Worm (Caenorhabditis elegans) whole organism, L2 larva: ENCODE data around the gene F44E7.4.

Experiments used
- C34F6.9 ChIP-seq: fragments of 150-350 bp; optimal IDR thresholded peaks from 2 replicates; lab custom pipeline; 2014; ENCODE audit warnings: missing biosample characterization, missing genetic modification characterization
- F13H6.1 ChIP-seq: sonication (generic microtip); optimal IDR thresholded peaks from 2 replicates; lab custom pipeline; 2016; ENCODE audit warnings: missing genetic modification characterization, missing compliant biosample characterization
- R02D3.7 ChIP-seq: fragments of 150-350 bp; optimal IDR thresholded peaks from 2 replicates; lab custom pipeline; 2014; ENCODE audit warnings: missing biosample characterization, missing genetic modification characterization
- Y55F3AM.14 ChIP-seq: fragments of 200-800 bp; sonication (Bioruptor generic); optimal IDR thresholded peaks from 2 replicates; lab custom pipeline; 2018; ENCODE audit warnings: mild to moderate bottlenecking, missing genetic modification characterization, missing compliant biosample characterization
- ZK546.5 ChIP-seq: sonication (generic microtip); optimal IDR thresholded peaks from 2 replicates; lab custom pipeline; 2017; ENCODE audit warnings: missing biosample characterization, missing genetic modification characterization
- alr-1 ChIP-seq: fragments of 150-350 bp; optimal IDR thresholded peaks from 2 replicates; lab custom pipeline; 2014; ENCODE audit warnings: missing biosample characterization, missing genetic modification characterization
- aly-2 ChIP-seq: fragments of 150-350 bp; optimal IDR thresholded peaks from 2 replicates; lab custom pipeline; 2014; ENCODE audit warnings: missing biosample characterization, missing genetic modification characterization
- ama-1 ChIP-seq: fragments of 150-350 bp; optimal IDR thresholded peaks from 2 replicates; lab custom pipeline; 2018; ENCODE audit warnings: inconsistent platforms
- blmp-1 ChIP-seq: sonication (generic microtip); optimal IDR thresholded peaks from 2 replicates; lab custom pipeline; 2017; ENCODE audit warnings: missing genetic modification characterization, mild to moderate bottlenecking, missing compliant biosample characterization, antibody characterized with exemption, moderate library complexity; ENCODE audit not compliant: insufficient read depth
- ceh-16 ChIP-seq: fragments of 150-350 bp; optimal IDR thresholded peaks from 2 replicates; lab custom pipeline; 2014; ENCODE audit warnings: missing biosample characterization, missing genetic modification characterization
- ceh-82 ChIP-seq: fragments of 150-350 bp; optimal IDR thresholded peaks from 2 replicates; lab custom pipeline; 2014; ENCODE audit warnings: missing biosample characterization, missing genetic modification characterization
- crh-2 ChIP-seq: sonication (generic microtip); optimal IDR thresholded peaks from 2 replicates; lab custom pipeline; 2017; ENCODE audit warnings: missing biosample characterization, missing genetic modification characterization
- dmd-4 ChIP-seq: sonication (generic microtip); optimal IDR thresholded peaks from 2 replicates; lab custom pipeline; 2017; ENCODE audit warnings: missing biosample characterization, missing genetic modification characterization
- egl-27 ChIP-seq: sonication (generic microtip); optimal IDR thresholded peaks from 3 replicates; lab custom pipeline; 2017; ENCODE audit warnings: missing biosample characterization, missing genetic modification reagents, missing genetic modification characterization
- elt-1 ChIP-seq: fragments of 150-350 bp; optimal IDR thresholded peaks from 2 replicates; lab custom pipeline; 2014; ENCODE audit warnings: missing biosample characterization, missing genetic modification characterization
- elt-3 ChIP-seq: sonication (generic microtip); optimal IDR thresholded peaks from 2 replicates; lab custom pipeline; 2017; ENCODE audit warnings: missing biosample characterization, missing genetic modification characterization
- fos-1 ChIP-seq: fragments of 150-350 bp; optimal IDR thresholded peaks from 2 replicates; lab custom pipeline; 2014; ENCODE audit warnings: missing biosample characterization, missing genetic modification characterization
- gmeb-1 ChIP-seq: fragments of 150-350 bp; optimal IDR thresholded peaks from 2 replicates; lab custom pipeline; 2014; ENCODE audit warnings: missing biosample characterization, missing genetic modification characterization
- lin-11 ChIP-seq: fragments of 150-350 bp; sonication (generic microtip); optimal IDR thresholded peaks from 2 replicates; lab custom pipeline; 2014; ENCODE audit warnings: missing biosample characterization, missing genetic modification characterization, inconsistent platforms, mixed read lengths
- lin-13 ChIP-seq: fragments of 150-350 bp; optimal IDR thresholded peaks from 2 replicates; lab custom pipeline; 2014; ENCODE audit warnings: missing biosample characterization, missing genetic modification reagents, missing genetic modification characterization
- lin-39 ChIP-seq: fragments of 150-350 bp; optimal IDR thresholded peaks from 2 replicates; lab custom pipeline; 2014; ENCODE audit warnings: missing biosample characterization, missing genetic modification reagents, missing genetic modification characterization
- lsy-2 ChIP-seq, 2 experiments: fragments of 150-350 bp in 1 of 2; sonication (generic microtip) in 1 of 2; optimal IDR thresholded peaks; 2 replicates each; lab custom pipeline; 2014 to 2017; ENCODE audit warnings: missing biosample characterization in 2 of 2, missing genetic modification characterization in 2 of 2
- mab-5 ChIP-seq: fragments of 150-350 bp; optimal IDR thresholded peaks from 2 replicates; lab custom pipeline; 2014; ENCODE audit warnings: missing biosample characterization, missing genetic modification characterization
- mbf-1 ChIP-seq: sonication (generic microtip); optimal IDR thresholded peaks from 2 replicates; lab custom pipeline; 2017; ENCODE audit warnings: missing biosample characterization, missing genetic modification characterization
- mdl-1 ChIP-seq, 2 experiments: fragments of 150-350 bp in 1 of 2; sonication (generic microtip) in 1 of 2; optimal IDR thresholded peaks; 2 replicates each; lab custom pipeline; 2017; ENCODE audit warnings: missing biosample characterization in 2 of 2, missing genetic modification characterization in 2 of 2
- nhr-10 ChIP-seq: sonication (generic microtip); optimal IDR thresholded peaks from 2 replicates; lab custom pipeline; 2017; ENCODE audit warnings: missing biosample characterization, missing genetic modification characterization
- nhr-11 ChIP-seq: fragments of 150-350 bp; optimal IDR thresholded peaks from 2 replicates; lab custom pipeline; 2014; ENCODE audit warnings: missing biosample characterization, missing genetic modification characterization
- nhr-12 ChIP-seq: fragments of 150-350 bp; optimal IDR thresholded peaks from 2 replicates; lab custom pipeline; 2014; ENCODE audit warnings: missing biosample characterization, missing genetic modification characterization
- nhr-129 ChIP-seq: fragments of 150-350 bp; optimal IDR thresholded peaks from 2 replicates; lab custom pipeline; 2014; ENCODE audit warnings: missing biosample characterization, missing genetic modification characterization
- nhr-21 ChIP-seq: fragments of 150-350 bp; optimal IDR thresholded peaks from 2 replicates; lab custom pipeline; 2014; ENCODE audit warnings: missing biosample characterization, missing genetic modification characterization
- nhr-23 ChIP-seq: fragments of 150-350 bp; optimal IDR thresholded peaks from 2 replicates; lab custom pipeline; 2014; ENCODE audit warnings: missing biosample characterization, missing genetic modification reagents, missing genetic modification characterization
- nhr-237 ChIP-seq: fragments of 150-350 bp; optimal IDR thresholded peaks from 2 replicates; lab custom pipeline; 2014; ENCODE audit warnings: missing biosample characterization, missing genetic modification characterization
- nhr-25 ChIP-seq: fragments of 150-350 bp; sonication (generic microtip); optimal IDR thresholded peaks from 3 replicates; lab custom pipeline; 2014; ENCODE audit warnings: missing biosample characterization, missing genetic modification characterization
- nhr-6 ChIP-seq: fragments of 150-350 bp; optimal IDR thresholded peaks from 2 replicates; lab custom pipeline; 2014; ENCODE audit warnings: missing biosample characterization, missing genetic modification characterization
- peb-1 ChIP-seq: fragments of 150-350 bp; optimal IDR thresholded peaks from 2 replicates; lab custom pipeline; 2014; ENCODE audit warnings: missing biosample characterization, missing genetic modification characterization
- sem-4 ChIP-seq: fragments of 150-350 bp; optimal IDR thresholded peaks from 2 replicates; lab custom pipeline; 2014; ENCODE audit warnings: missing biosample characterization, missing genetic modification reagents, missing genetic modification characterization
- skn-1 ChIP-seq: sonication (generic microtip); optimal IDR thresholded peaks from 2 replicates; lab custom pipeline; 2017; ENCODE audit warnings: missing biosample characterization, missing genetic modification characterization
- sma-3 ChIP-seq: sonication (generic microtip); optimal IDR thresholded peaks from 2 replicates; lab custom pipeline; 2016; ENCODE audit warnings: missing genetic modification reagents, missing genetic modification characterization, missing compliant biosample characterization
- sma-9 ChIP-seq, 2 experiments: fragments of 150-350 bp in 1 of 2; sonication (generic microtip) in 1 of 2; optimal IDR thresholded peaks; 2 replicates each; lab custom pipeline; 2014 to 2016; ENCODE audit warnings: missing genetic modification characterization in 2 of 2, mild to moderate bottlenecking in 1 of 2, missing biosample characterization in 1 of 2, missing compliant biosample characterization in 1 of 2, missing genetic modification reagents in 1 of 2, moderate library complexity in 1 of 2
- snpc-4 ChIP-seq: fragments of 150-350 bp; optimal IDR thresholded peaks from 2 replicates; lab custom pipeline; 2014; ENCODE audit warnings: missing biosample characterization, missing genetic modification characterization
- unc-39 ChIP-seq: fragments of 150-350 bp; optimal IDR thresholded peaks from 2 replicates; lab custom pipeline; 2014; ENCODE audit warnings: missing biosample characterization, missing genetic modification characterization
- unc-55 ChIP-seq: fragments of 150-350 bp; sonication (generic microtip); optimal IDR thresholded peaks from 3 replicates; lab custom pipeline; 2014; ENCODE audit warnings: missing biosample characterization, missing genetic modification reagents, missing genetic modification characterization
- unc-62 ChIP-seq: fragments of 150-350 bp; optimal IDR thresholded peaks from 2 replicates; lab custom pipeline; 2014; ENCODE audit warnings: missing biosample characterization, missing genetic modification reagents, missing genetic modification characterization
- zag-1 ChIP-seq: fragments of 150-350 bp; optimal IDR thresholded peaks from 2 replicates; lab custom pipeline; 2014; ENCODE audit warnings: missing biosample characterization, missing genetic modification characterization
- ztf-1 ChIP-seq: fragments of 200-800 bp; sonication (Bioruptor generic); conservative IDR thresholded peaks from 2 replicates; pipeline ENCODE4 v1.3.6; 2022; ENCODE audit warnings: missing genetic modification characterization, missing compliant biosample characterization
- ztf-11 ChIP-seq: sonication (generic microtip); optimal IDR thresholded peaks from 2 replicates; lab custom pipeline; 2017; ENCODE audit warnings: missing biosample characterization, missing genetic modification characterization
- ztf-4 ChIP-seq: fragments of 150-350 bp; optimal IDR thresholded peaks from 2 replicates; lab custom pipeline; 2014; ENCODE audit warnings: missing biosample characterization, missing genetic modification characterization

F44E7.4 gene

DNA sequence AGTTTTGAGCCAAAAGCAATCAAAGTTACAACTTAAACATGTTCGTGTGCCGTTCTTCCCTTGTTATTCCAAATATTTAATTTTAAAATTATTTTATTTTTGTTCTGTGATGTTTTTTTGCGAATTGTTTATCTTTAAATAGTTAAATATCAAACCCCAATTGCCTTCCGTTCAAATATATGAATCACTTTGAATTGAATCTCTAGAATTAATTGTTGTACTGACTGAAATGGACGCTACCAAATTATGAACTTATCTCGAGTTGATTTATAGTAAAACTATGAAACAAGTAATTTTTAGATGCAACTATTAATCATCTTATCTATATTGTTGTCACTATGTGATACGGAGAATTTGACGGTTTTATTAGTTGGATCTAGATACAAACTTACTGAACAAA lies 15.3 kb upstream of the F44E7.4 start, which contains the start of gene ZC250.2:
Gene ZC250.2, plus strand, starts transcription at position 301 of the 400 bp plus-strand sequence.
- TF ChIP-seq mdl-1 (tag; optimal IDR thresholded peaks at IDR 0.05; lab: Kevin White, UChicago) (no peak), nhr-237 (tag; lab: Kevin White, UChicago) (no peak), peb-1 (tag; lab: Kevin White, UChicago) (no peak), lin-11 (tag; lab: Kevin White, UChicago) (no peak), nhr-129 (tag; lab: Kevin White, UChicago) (no peak), Y55F3AM.14 (GFP tag; lab: Kevin White, UChicago) (no peak), lsy-2 (tag; optimal IDR thresholded peaks at IDR 0.05; lab: Kevin White, UChicago) (no peak), ceh-82 (no peak), sma-3 (GFP tag; lab: Kevin White, UChicago) (no peak), unc-62 (GFP tag; lab: Kevin White, UChicago) (no peak), nhr-10 (tag; lab: Kevin White, UChicago) (no peak), sma-9 (GFP tag; optimal IDR thresholded peaks at IDR 0.05; lab: Kevin White, UChicago) (no peak), sma-9 (tag; optimal IDR thresholded peaks at IDR 0.05; lab: Kevin White, UChicago) (no peak), mbf-1 (tag; lab: Kevin White, UChicago) (no peak), zag-1 (tag; lab: Kevin White, UChicago) (no peak), lin-13 (no peak), C34F6.9 (tag; lab: Kevin White, UChicago) (no peak), elt-1 (tag; lab: Kevin White, UChicago) (no peak), ztf-4 (tag; lab: Kevin White, UChicago) (no peak)

DNA sequence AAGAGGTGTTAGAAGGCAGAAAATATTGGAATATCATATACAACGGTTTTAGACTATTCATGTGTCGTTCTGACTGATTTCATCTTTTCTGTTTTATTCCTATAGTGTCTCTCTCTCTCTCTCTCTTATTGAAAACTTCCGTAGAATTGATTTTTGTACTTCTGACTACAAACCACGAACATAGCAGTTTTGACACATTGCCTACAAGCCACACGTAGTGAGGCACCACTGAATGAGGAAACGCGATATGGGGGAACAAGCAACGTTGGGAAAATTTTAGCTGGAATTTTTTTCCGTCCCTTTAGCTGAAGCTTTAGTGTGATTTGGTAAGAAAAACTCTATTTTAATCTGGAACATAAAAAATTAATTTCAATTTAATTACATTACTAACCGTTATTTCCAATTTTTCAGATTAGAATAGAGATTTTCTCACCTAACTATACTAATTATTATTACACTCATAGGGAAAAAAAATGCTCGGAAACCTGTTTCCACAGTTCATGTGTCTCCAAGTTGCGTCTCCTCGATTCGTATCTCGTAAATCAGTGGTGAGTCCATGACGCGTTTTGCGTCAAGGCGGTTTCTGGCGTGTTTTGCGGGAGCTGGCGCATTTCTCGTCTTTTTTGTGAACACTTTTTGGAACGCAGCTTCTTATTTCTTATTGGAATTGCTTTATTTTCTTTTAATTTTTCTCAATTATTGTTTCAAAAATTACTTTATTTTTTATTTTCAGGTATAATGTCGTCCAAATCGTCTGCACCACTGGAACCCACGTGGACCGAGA lies 13.9 kb upstream of the F44E7.4 start, which contains the start of the genes nhr-142 and F44E7.9:
Gene nhr-142, minus strand, starts transcription at position 57 of the 784 bp plus-strand sequence.
Gene F44E7.9, plus strand, starts transcription at position 734 of the 784 bp plus-strand sequence.
- TF ChIP-seq mdl-1 (tag; optimal IDR thresholded peaks at IDR 0.05; lab: Kevin White, UChicago): peak in 1 of 2 experiments; percentile 29
- TF ChIP-seq nhr-23 (tag; lab: Kevin White, UChicago): no peak
- TF ChIP-seq mab-5 (tag; lab: Kevin White, UChicago): peak; percentile 83
- TF ChIP-seq C34F6.9 (tag; lab: Kevin White, UChicago): peak; percentile 87
- TF ChIP-seq peb-1 (tag; lab: Kevin White, UChicago): no peak
- peak; percentile 16 for TF ChIP-seq ztf-11 (tag; lab: Kevin White, UChicago)
- TF ChIP-seq sma-9 (GFP tag; optimal IDR thresholded peaks at IDR 0.05; lab: Kevin White, UChicago): peak; percentile 91
- no peak for TF ChIP-seq sma-9 (tag; optimal IDR thresholded peaks at IDR 0.05; lab: Kevin White, UChicago)
- TF ChIP-seq lin-11 (tag; lab: Kevin White, UChicago): peak; percentile 57
- peak; percentile 66 for TF ChIP-seq fos-1 (tag; lab: Kevin White, UChicago)
- peak; percentile 90 for TF ChIP-seq unc-55 (GFP tag; lab: Kevin White, UChicago)
- TF ChIP-seq nhr-12 (tag; lab: Kevin White, UChicago): no peak
- peak; percentile 87 for TF ChIP-seq nhr-129 (tag; lab: Kevin White, UChicago)
- TF ChIP-seq alr-1 (tag; lab: Kevin White, UChicago): no peak
- no peak for TF ChIP-seq ceh-16 (tag; lab: Kevin White, UChicago)
- TF ChIP-seq elt-1 (tag; lab: Kevin White, UChicago): no peak
- TF ChIP-seq blmp-1 (tag; lab: Kevin White, UChicago): peak; percentile 7
- no peak for TF ChIP-seq nhr-10 (tag; lab: Kevin White, UChicago)
- TF ChIP-seq nhr-25 (tag; lab: Kevin White, UChicago): peak; percentile 70
- TF ChIP-seq lin-39 (tag; lab: Kevin White, UChicago): no peak
- TF ChIP-seq lsy-2 (tag; optimal IDR thresholded peaks at IDR 0.05; lab: Kevin White, UChicago): peak; percentile 73 to 91
- TF ChIP-seq lin-13: peak; percentile 86
- TF ChIP-seq zag-1 (tag; lab: Kevin White, UChicago): peak; percentile 33
- TF ChIP-seq F13H6.1 (tag; lab: Kevin White, UChicago): peak; percentile 85
- peak; percentile 58 for TF ChIP-seq nhr-21
- TF ChIP-seq ztf-4 (tag; lab: Kevin White, UChicago): no peak
- no peak for TF ChIP-seq ztf-1 (GFP tag; lab: Robert Waterston, UW)
- TF ChIP-seq dmd-4 (tag; lab: Kevin White, UChicago): no peak
- TF ChIP-seq unc-39 (tag; lab: Kevin White, UChicago): no peak
- no peak for TF ChIP-seq unc-62 (GFP tag; lab: Kevin White, UChicago)
- TF ChIP-seq nhr-11 (tag; lab: Kevin White, UChicago): no peak
- no peak for TF ChIP-seq aly-2 (tag; lab: Kevin White, UChicago)
- no peak for TF ChIP-seq nhr-237 (tag; lab: Kevin White, UChicago)
- TF ChIP-seq Y55F3AM.14 (GFP tag; lab: Kevin White, UChicago): peak; percentile 44
- peak; percentile 90 for TF ChIP-seq sma-3 (GFP tag; lab: Kevin White, UChicago)
- TF ChIP-seq R02D3.7 (tag; lab: Kevin White, UChicago): peak; percentile 7
- no peak for TF ChIP-seq elt-3 (tag; lab: Kevin White, UChicago)
- no peak for TF ChIP-seq ZK546.5 (tag; lab: Kevin White, UChicago)
- TF ChIP-seq ama-1 (lab: Kevin White, UChicago): no peak
- peak; percentile 69 for TF ChIP-seq crh-2
- peak; percentile 30 for TF ChIP-seq snpc-4
- TF ChIP-seq mbf-1 (tag; lab: Kevin White, UChicago): no peak
- peak; percentile 86 for TF ChIP-seq gmeb-1
- no peak for TF ChIP-seq skn-1 (tag; lab: Kevin White, UChicago)
- TF ChIP-seq sem-4: peak; percentile 64
- peak; percentile 47 for TF ChIP-seq egl-27 (tag; lab: Kevin White, UChicago)
- TF ChIP-seq nhr-6 (tag; lab: Kevin White, UChicago): peak; percentile 18
